Fruit fly (Drosophila melanogaster): Measurements from ENCODE around the gene CG11878.

DNA sequence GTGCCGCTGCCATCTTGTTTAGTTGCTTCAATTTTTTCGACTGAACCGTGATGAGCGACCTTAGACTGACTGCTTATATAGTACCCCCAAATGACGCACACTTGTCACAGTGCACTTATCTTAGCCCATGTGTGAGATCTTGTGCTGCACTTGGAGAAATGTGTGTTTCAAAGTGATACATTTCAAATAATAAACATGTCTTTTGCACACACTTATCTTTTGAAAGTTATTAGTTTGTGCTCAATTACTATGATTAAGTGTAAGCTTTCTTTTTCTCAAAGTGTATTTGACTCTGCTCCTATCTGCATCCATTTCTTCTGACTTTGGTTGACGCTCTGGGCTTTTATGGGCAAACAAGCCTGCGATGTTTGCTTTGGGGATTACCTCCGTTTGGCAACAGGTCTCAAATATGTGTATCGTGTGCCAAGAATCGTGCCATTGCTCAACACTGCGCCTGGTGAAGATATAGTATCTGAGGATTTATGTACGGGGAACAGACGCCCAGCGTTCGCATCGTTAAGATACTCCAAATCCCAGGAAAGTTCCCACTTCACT lies 6.2 kb downstream of the CG11878 start, which contains the start of gene CG10514:
- TF ChIP-seq pan (optimal IDR thresholded peaks at IDR 0.05), result no peak
- TF ChIP-seq EcR (GFP tag; optimal IDR thresholded peaks at IDR 0.05), result no peak
- TF ChIP-seq CG8478 (optimal IDR thresholded peaks at IDR 0.05), result no peak
- no peak for TF ChIP-seq Dll (optimal IDR thresholded peaks at IDR 0.05)
- no peak for TF ChIP-seq psq (optimal IDR thresholded peaks at IDR 0.05)
- no peak for TF ChIP-seq usp (GFP tag; optimal IDR thresholded peaks at IDR 0.05)

Measured in whole organism.